Worm (Caenorhabditis elegans): Measurements from ENCODE around the gene cdk-11.2.

cdk-11.2 gene

DNA sequence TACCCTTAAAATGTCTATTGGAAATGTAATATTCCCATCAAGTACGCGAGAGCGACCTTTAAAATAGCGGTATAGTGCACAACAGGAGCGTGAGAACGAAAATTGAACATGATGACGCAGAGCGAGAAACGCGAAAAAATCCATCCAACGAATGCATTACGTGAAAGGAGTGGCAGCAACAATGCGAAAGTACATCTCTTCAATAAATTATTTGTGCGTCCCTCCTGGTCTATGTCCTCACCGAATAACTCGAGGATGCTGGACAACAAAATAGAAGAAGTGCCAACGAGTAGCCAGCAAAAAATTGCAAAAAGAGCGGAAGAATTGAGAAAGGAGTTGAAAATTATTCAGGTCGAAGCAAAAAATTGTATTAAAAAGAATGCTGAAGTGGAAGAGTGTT, 14.3 kb upstream of the cdk-11.2 start:
- TF ChIP-seq nhr-25 (tag; optimal IDR thresholded peaks at IDR 0.05), result no peak
- TF ChIP-seq lsy-2 (tag; optimal IDR thresholded peaks at IDR 0.05), result no peak
- no peak for TF ChIP-seq F13H6.1 (tag; optimal IDR thresholded peaks at IDR 0.05)
- TF ChIP-seq aly-2 (tag; optimal IDR thresholded peaks at IDR 0.05), result no peak
- TF ChIP-seq unc-62 (GFP tag; optimal IDR thresholded peaks at IDR 0.05), result no peak
- no peak for TF ChIP-seq nhr-129 (tag; optimal IDR thresholded peaks at IDR 0.05)

DNA sequence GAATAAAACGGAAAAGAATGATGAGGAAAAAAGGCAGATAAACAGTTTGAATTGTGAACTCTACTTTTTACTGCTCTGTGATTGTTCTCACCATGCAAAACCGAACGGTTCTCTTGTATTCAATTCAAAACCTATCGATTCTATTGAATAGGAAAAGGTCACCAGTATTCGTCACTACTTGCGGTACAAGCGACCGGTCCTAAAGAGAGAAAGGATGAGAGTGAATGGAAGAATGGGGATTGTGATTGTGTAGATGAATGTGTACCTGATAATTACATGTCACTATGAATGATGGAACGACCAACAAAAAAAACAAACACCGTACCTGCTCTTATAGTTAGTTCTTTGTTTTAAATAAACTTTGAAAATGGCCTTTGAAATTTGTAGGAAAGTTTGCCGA, 13.2 kb upstream of the cdk-11.2 start:
- TF ChIP-seq blmp-1 (tag; optimal IDR thresholded peaks at IDR 0.05; ENCODE audit: insufficient read depth) (peak; percentile 24), ceh-82 (tag; optimal IDR thresholded peaks at IDR 0.05) (no peak)

DNA sequence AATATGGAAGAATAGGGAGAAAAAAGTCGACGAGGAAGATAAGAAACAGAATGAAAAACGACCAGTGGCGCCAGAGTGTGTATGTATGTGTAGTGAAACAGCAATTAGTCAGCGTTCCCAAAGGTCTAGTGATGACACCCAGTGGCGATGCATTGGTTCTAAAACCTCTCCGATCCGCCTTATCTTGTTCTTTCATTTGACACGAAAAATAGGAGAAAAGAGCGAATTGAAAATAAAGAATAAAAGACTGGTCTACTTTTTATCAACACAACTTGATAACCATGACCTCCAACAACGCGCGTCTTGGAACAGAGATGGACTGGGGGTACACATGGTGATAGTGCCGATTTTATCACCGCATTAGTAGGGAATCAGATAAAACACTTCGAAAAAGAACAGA, 11.3 kb upstream of the cdk-11.2 start:
- TF ChIP-seq nhr-77 (tag; optimal IDR thresholded peaks at IDR 0.05), result no peak
- TF ChIP-seq gmeb-1 (tag; optimal IDR thresholded peaks at IDR 0.05), result peak; percentile 7
- no peak for TF ChIP-seq unc-39 (tag; optimal IDR thresholded peaks at IDR 0.05)
- no peak for TF ChIP-seq zag-1 (tag; optimal IDR thresholded peaks at IDR 0.05)
- TF ChIP-seq unc-62 (GFP tag; optimal IDR thresholded peaks at IDR 0.05), result no peak
- TF ChIP-seq ZK546.5 (tag; optimal IDR thresholded peaks at IDR 0.05), result no peak
- no peak for TF ChIP-seq Y55F3AM.14 (GFP tag; optimal IDR thresholded peaks at IDR 0.05)
- no peak for TF ChIP-seq snpc-4 (tag; optimal IDR thresholded peaks at IDR 0.05)
- no peak for TF ChIP-seq F13H6.1 (tag; optimal IDR thresholded peaks at IDR 0.05)
- TF ChIP-seq nhr-129 (tag; optimal IDR thresholded peaks at IDR 0.05), result no peak
- peak; percentile 38 for TF ChIP-seq blmp-1 (tag; optimal IDR thresholded peaks at IDR 0.05; ENCODE audit: insufficient read depth)
- TF ChIP-seq elt-3 (tag; optimal IDR thresholded peaks at IDR 0.05), result no peak
- TF ChIP-seq nhr-6 (tag; optimal IDR thresholded peaks at IDR 0.05), result no peak
- TF ChIP-seq dmd-4 (tag; optimal IDR thresholded peaks at IDR 0.05), result no peak
- no peak for TF ChIP-seq R02D3.7 (tag; optimal IDR thresholded peaks at IDR 0.05)
- no peak for TF ChIP-seq egl-27 (tag; optimal IDR thresholded peaks at IDR 0.05)
- no peak for TF ChIP-seq nhr-12 (tag; optimal IDR thresholded peaks at IDR 0.05)
- TF ChIP-seq sma-9 (GFP tag; optimal IDR thresholded peaks at IDR 0.05), result peak; percentile 58
- no peak for TF ChIP-seq sma-9 (tag; optimal IDR thresholded peaks at IDR 0.05)
- no peak for TF ChIP-seq ztf-1 (GFP tag; conservative IDR thresholded peaks at IDR 0.05)
- TF ChIP-seq nhr-21 (tag; optimal IDR thresholded peaks at IDR 0.05), result peak; percentile 68
- TF ChIP-seq sma-3 (GFP tag; optimal IDR thresholded peaks at IDR 0.05), result peak; percentile 11
- TF ChIP-seq nhr-25 (tag; optimal IDR thresholded peaks at IDR 0.05), result peak; percentile 19
- no peak for TF ChIP-seq nhr-23 (tag; optimal IDR thresholded peaks at IDR 0.05)
- TF ChIP-seq lin-39 (tag; optimal IDR thresholded peaks at IDR 0.05), result no peak
- TF ChIP-seq ztf-11 (tag; optimal IDR thresholded peaks at IDR 0.05), result no peak
- no peak for TF ChIP-seq mdl-1 (tag; optimal IDR thresholded peaks at IDR 0.05)
- TF ChIP-seq mab-5 (tag; optimal IDR thresholded peaks at IDR 0.05), result peak; percentile 47
- TF ChIP-seq lin-11 (tag; optimal IDR thresholded peaks at IDR 0.05), result no peak
- no peak for TF ChIP-seq ztf-4 (tag; optimal IDR thresholded peaks at IDR 0.05)
- no peak for TF ChIP-seq lin-13 (GFP tag; optimal IDR thresholded peaks at IDR 0.05)
- no peak for TF ChIP-seq elt-1 (tag; optimal IDR thresholded peaks at IDR 0.05)
- TF ChIP-seq ama-1 (optimal IDR thresholded peaks at IDR 0.05), result no peak
- peak in 1 of 2 experiments; percentile 26 for TF ChIP-seq lsy-2 (tag; optimal IDR thresholded peaks at IDR 0.05)
- no peak for TF ChIP-seq nhr-11 (tag; optimal IDR thresholded peaks at IDR 0.05)
- TF ChIP-seq nhr-10 (tag; optimal IDR thresholded peaks at IDR 0.05), result no peak
- TF ChIP-seq aly-2 (tag; optimal IDR thresholded peaks at IDR 0.05), result no peak
- TF ChIP-seq peb-1 (tag; optimal IDR thresholded peaks at IDR 0.05), result no peak
- peak; percentile 76 for TF ChIP-seq fos-1 (tag; optimal IDR thresholded peaks at IDR 0.05)
- no peak for TF ChIP-seq alr-1 (tag; optimal IDR thresholded peaks at IDR 0.05)
- TF ChIP-seq nhr-237 (tag; optimal IDR thresholded peaks at IDR 0.05), result no peak
- peak; percentile 24 for TF ChIP-seq unc-55 (GFP tag; optimal IDR thresholded peaks at IDR 0.05)
- peak; percentile 26 for TF ChIP-seq sem-4 (tag; optimal IDR thresholded peaks at IDR 0.05)
- TF ChIP-seq crh-2 (tag; optimal IDR thresholded peaks at IDR 0.05), result peak; percentile 2
- TF ChIP-seq ceh-82 (tag; optimal IDR thresholded peaks at IDR 0.05), result no peak

Data from whole organism, L2 larva.